Worm (Caenorhabditis elegans): ENCODE data around the gene K11H12.3.

DNA sequence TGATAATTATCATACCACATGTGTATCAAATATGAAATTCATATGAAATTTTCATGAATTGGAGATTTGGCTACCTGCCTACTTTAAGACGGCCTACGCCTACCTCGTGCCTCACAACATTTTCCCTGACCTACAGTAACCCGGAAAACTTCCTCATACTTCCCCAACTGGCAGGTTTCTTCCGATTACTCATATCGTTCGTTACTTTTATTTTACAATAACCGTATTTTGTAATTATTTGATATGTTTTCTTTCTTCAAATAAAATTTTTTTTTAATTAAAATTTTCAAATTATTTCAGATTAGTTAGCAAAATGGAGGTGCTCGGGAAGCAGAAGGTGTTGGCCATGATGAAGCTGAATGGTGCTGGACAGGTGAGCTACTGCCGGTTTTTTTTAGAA, 46.0 kb downstream of the K11H12.3 start, which contains the start of gene nhr-76:
- TF ChIP-seq ceh-13 (GFP tag; optimal IDR thresholded peaks at IDR 0.05) (no peak), sea-1 (GFP tag; conservative IDR thresholded peaks at IDR 0.05) (no peak), ama-1 (optimal IDR thresholded peaks at IDR 0.05) (no peak), pes-1 (GFP tag; IDR thresholded peaks at IDR 0.05) (no peak), tbx-37 (GFP tag; conservative IDR thresholded peaks at IDR 0.05) (no peak), F13C5.2 (tag; optimal IDR thresholded peaks at IDR 0.05) (no peak), ets-7 (tag; optimal IDR thresholded peaks at IDR 0.05) (no peak), scrt-1 (GFP tag; IDR thresholded peaks at IDR 0.05) (no peak), hmbx-1 (tag; optimal IDR thresholded peaks at IDR 0.05) (no peak), hnd-1 (tag; optimal IDR thresholded peaks at IDR 0.05) (no peak), B0310.2 (tag; optimal IDR thresholded peaks at IDR 0.05) (no peak), flt-1 (GFP tag; IDR thresholded peaks at IDR 0.05) (no peak)
